Worm (Caenorhabditis elegans) whole organism, L4 larva: ENCODE results near the gene B0294.1.

Experiments used
- F26F4.8 ChIP-seq: fragments of 200-800 bp; sonication (Bioruptor generic); conservative IDR thresholded peaks from 2 replicates; pipeline ENCODE4 v1.3.6; 2022; ENCODE audit warnings: missing genetic modification characterization, missing compliant biosample characterization
- F37D6.2 ChIP-seq: sonication (generic microtip); optimal IDR thresholded peaks from 2 replicates; lab custom pipeline; 2016; ENCODE audit warnings: mild to moderate bottlenecking, missing genetic modification characterization, missing compliant biosample characterization
- T26A8.4 ChIP-seq: fragments of 200-800 bp; sonication (Bioruptor generic); IDR thresholded peaks from 2 replicates; pipeline ENCODE4 v1.3.6; 2022; ENCODE audit warnings: missing genetic modification characterization, missing compliant biosample characterization
- Y5F2A.4 ChIP-seq: fragments of 200-800 bp; sonication (Bioruptor generic); optimal IDR thresholded peaks from 2 replicates; lab custom pipeline; 2018; ENCODE audit warnings: mild to moderate bottlenecking, missing genetic modification characterization, missing compliant biosample characterization
- ama-1 ChIP-seq: fragments of 150-350 bp; optimal IDR thresholded peaks from 2 replicates; lab custom pipeline; 2014; ENCODE audit warnings: inconsistent platforms, mixed read lengths
- arid-1 ChIP-seq: fragments of 200-800 bp; sonication (Bioruptor generic); conservative IDR thresholded peaks from 2 replicates; pipeline ENCODE4 v1.3.6; 2022; ENCODE audit warnings: missing genetic modification reagents, missing genetic modification characterization, missing compliant biosample characterization
- attf-4 ChIP-seq: sonication (generic microtip); optimal IDR thresholded peaks from 3 replicates; lab custom pipeline; 2017; ENCODE audit warnings: missing biosample characterization, missing genetic modification characterization
- ceh-32 ChIP-seq: sonication (generic microtip); optimal IDR thresholded peaks from 2 replicates; lab custom pipeline; 2016; ENCODE audit warnings: mild to moderate bottlenecking, missing genetic modification characterization, missing compliant biosample characterization; ENCODE audit not compliant: poor library complexity
- ceh-44 ChIP-seq: fragments of 200-800 bp; sonication (Bioruptor generic); IDR thresholded peaks from 2 replicates; pipeline ENCODE4 v1.3.6; 2022; ENCODE audit warnings: missing genetic modification reagents, missing genetic modification characterization, missing compliant biosample characterization
- ceh-82 ChIP-seq: sonication (generic microtip); optimal IDR thresholded peaks from 2 replicates; lab custom pipeline; 2017; ENCODE audit warnings: missing biosample characterization, missing genetic modification characterization
- cey-2 ChIP-seq: sonication (generic microtip); optimal IDR thresholded peaks from 3 replicates; lab custom pipeline; 2017; ENCODE audit warnings: missing genetic modification characterization, mild to moderate bottlenecking, missing compliant biosample characterization, antibody characterized with exemption, borderline replicate concordance; ENCODE audit not compliant: insufficient read depth
- ctbp-1 ChIP-seq: fragments of 200-800 bp; sonication (Bioruptor generic); IDR thresholded peaks from 2 replicates; pipeline ENCODE4 v1.3.6; 2022; ENCODE audit warnings: missing genetic modification reagents, missing genetic modification characterization, missing compliant biosample characterization
- daf-19 ChIP-seq: fragments of 200-800 bp; sonication (Bioruptor generic); conservative IDR thresholded peaks from 2 replicates; pipeline ENCODE4 v1.3.6; 2022; ENCODE audit warnings: missing genetic modification characterization, missing compliant biosample characterization
- dpl-1 ChIP-seq: fragments of 150-350 bp; optimal IDR thresholded peaks from 2 replicates; lab custom pipeline; 2014; ENCODE audit warnings: missing biosample characterization, missing genetic modification reagents, missing genetic modification characterization
- duxl-1 ChIP-seq: sonication (generic microtip); optimal IDR thresholded peaks from 2 replicates; lab custom pipeline; 2016; ENCODE audit warnings: mild to moderate bottlenecking, missing genetic modification characterization, moderate library complexity, missing compliant biosample characterization; ENCODE audit not compliant: poor library complexity
- fkh-10 ChIP-seq: fragments of 150-350 bp; optimal IDR thresholded peaks from 2 replicates; lab custom pipeline; 2014; ENCODE audit warnings: missing biosample characterization, missing genetic modification reagents, missing genetic modification characterization
- hlh-30 ChIP-seq: sonication (generic microtip); optimal IDR thresholded peaks from 2 replicates; lab custom pipeline; 2017; ENCODE audit warnings: antibody characterized with exemption, mild to moderate bottlenecking, missing genetic modification characterization, missing compliant biosample characterization; ENCODE audit not compliant: insufficient read depth
- hmg-1.1 ChIP-seq: fragments of 200-800 bp; sonication (Bioruptor generic); IDR thresholded peaks from 2 replicates; pipeline ENCODE4 v1.3.6; 2022; ENCODE audit warnings: missing genetic modification reagents, missing genetic modification characterization, missing compliant biosample characterization
- lim-7 ChIP-seq: fragments of 200-800 bp; sonication (Bioruptor generic); IDR thresholded peaks from 2 replicates; pipeline ENCODE4 v1.3.6; 2022; ENCODE audit warnings: missing genetic modification characterization, missing compliant biosample characterization
- lin-1 ChIP-seq: fragments of 200-800 bp; sonication (Bioruptor generic); IDR thresholded peaks from 2 replicates; pipeline ENCODE4 v1.3.6; 2022; ENCODE audit warnings: missing genetic modification reagents, missing genetic modification characterization, missing compliant biosample characterization
- lin-38 ChIP-seq: fragments of 200-800 bp; sonication (Bioruptor generic); IDR thresholded peaks from 2 replicates; pipeline ENCODE4 v1.3.6; 2022; ENCODE audit warnings: missing genetic modification reagents, missing genetic modification characterization, missing compliant biosample characterization
- lin-39 ChIP-seq: fragments of 150-350 bp; optimal IDR thresholded peaks from 2 replicates; lab custom pipeline; 2014; ENCODE audit warnings: missing biosample characterization, missing genetic modification reagents, missing genetic modification characterization
- lir-3 ChIP-seq: sonication (generic microtip); optimal IDR thresholded peaks from 2 replicates; lab custom pipeline; 2016; ENCODE audit warnings: mild to moderate bottlenecking, missing genetic modification characterization, missing compliant biosample characterization
- madf-5 ChIP-seq, 2 experiments: fragments of 200-800 bp; sonication (Bioruptor generic); IDR thresholded peaks; 2 replicates each; pipeline ENCODE4 v1.3.6; 2022; ENCODE audit warnings: missing compliant biosample characterization in 2 of 2, missing genetic modification characterization in 2 of 2
- madf-9 ChIP-seq: fragments of 200-800 bp; sonication (Bioruptor generic); conservative IDR thresholded peaks from 2 replicates; pipeline ENCODE4 v1.3.6; 2022; ENCODE audit warnings: missing genetic modification reagents, missing genetic modification characterization, missing compliant biosample characterization
- mdt-29 ChIP-seq: fragments of 200-800 bp; sonication (Bioruptor generic); IDR thresholded peaks from 2 replicates; pipeline ENCODE4 v1.3.6; 2022; ENCODE audit warnings: missing genetic modification reagents, missing genetic modification characterization, missing compliant biosample characterization
- mes-2 ChIP-seq: sonication (generic microtip); optimal IDR thresholded peaks from 2 replicates; lab custom pipeline; 2016; ENCODE audit warnings: missing genotype, mild to moderate bottlenecking, missing genetic modification characterization, missing compliant biosample characterization; ENCODE audit not compliant: poor library complexity, severe bottlenecking
- mxl-2 ChIP-seq: fragments of 200-800 bp; sonication (Bioruptor generic); conservative IDR thresholded peaks from 2 replicates; pipeline ENCODE4 v1.3.6; 2022; ENCODE audit warnings: missing genetic modification reagents, missing genetic modification characterization, missing compliant biosample characterization
- nhr-11 ChIP-seq: fragments of 150-350 bp; optimal IDR thresholded peaks from 2 replicates; lab custom pipeline; 2014; ENCODE audit warnings: missing biosample characterization, missing genetic modification characterization
- nhr-25 ChIP-seq: sonication (generic microtip); optimal IDR thresholded peaks from 2 replicates; lab custom pipeline; 2017; ENCODE audit warnings: missing genetic modification characterization, mild to moderate bottlenecking, missing compliant biosample characterization, antibody characterized with exemption, moderate library complexity, borderline replicate concordance; ENCODE audit not compliant: insufficient read depth
- nhr-41 ChIP-seq: fragments of 200-800 bp; sonication (Bioruptor generic); IDR thresholded peaks from 2 replicates; pipeline ENCODE4 v1.3.6; 2022; ENCODE audit warnings: missing genetic modification reagents, missing genetic modification characterization, missing compliant biosample characterization
- nhr-76 ChIP-seq: fragments of 150-350 bp; optimal IDR thresholded peaks from 2 replicates; lab custom pipeline; 2014; ENCODE audit warnings: missing biosample characterization, missing genetic modification characterization
- nhr-77 ChIP-seq: fragments of 150-350 bp; optimal IDR thresholded peaks from 2 replicates; lab custom pipeline; 2014; ENCODE audit warnings: missing biosample characterization, missing genetic modification characterization
- php-3 ChIP-seq: fragments of 200-800 bp; sonication (Bioruptor generic); IDR thresholded peaks from 2 replicates; pipeline ENCODE4 v1.3.6; 2022; ENCODE audit warnings: missing genetic modification reagents, missing genetic modification characterization, missing compliant biosample characterization
- saeg-2 ChIP-seq: fragments of 200-800 bp; sonication (Bioruptor generic); IDR thresholded peaks from 2 replicates; pipeline ENCODE4 v1.3.6; 2022; ENCODE audit warnings: missing genetic modification reagents, missing genetic modification characterization, missing compliant biosample characterization
- set-16 ChIP-seq: fragments of 200-800 bp; sonication (Bioruptor generic); IDR thresholded peaks from 2 replicates; pipeline ENCODE4 v1.3.6; 2022; ENCODE audit warnings: missing genetic modification reagents, missing genetic modification characterization, missing compliant biosample characterization
- skn-1 ChIP-seq: fragments of 150-350 bp; optimal IDR thresholded peaks from 2 replicates; lab custom pipeline; 2014; ENCODE audit warnings: missing biosample characterization, missing genetic modification characterization
- spr-1 ChIP-seq: sonication (generic microtip); optimal IDR thresholded peaks from 2 replicates; lab custom pipeline; 2016; ENCODE audit warnings: mild to moderate bottlenecking, missing genetic modification characterization, missing compliant biosample characterization
- spr-3 ChIP-seq: fragments of 200-800 bp; sonication (Bioruptor generic); optimal IDR thresholded peaks from 2 replicates; lab custom pipeline; 2018; ENCODE audit warnings: mild to moderate bottlenecking, missing genetic modification characterization, missing compliant biosample characterization
- tra-1 ChIP-seq: fragments of 200-800 bp; sonication (Bioruptor generic); IDR thresholded peaks from 2 replicates; pipeline ENCODE4 v1.3.6; 2022; ENCODE audit warnings: missing genetic modification reagents, missing genetic modification characterization, missing compliant biosample characterization
- unc-130 ChIP-seq: sonication (generic microtip); optimal IDR thresholded peaks from 2 replicates; lab custom pipeline; 2016; ENCODE audit warnings: missing genetic modification reagents, missing genetic modification characterization, missing compliant biosample characterization
- vab-7 ChIP-seq: fragments of 200-800 bp; sonication (Bioruptor generic); IDR thresholded peaks from 2 replicates; pipeline ENCODE4 v1.3.6; 2022; ENCODE audit warnings: missing genetic modification reagents, missing genetic modification characterization, missing compliant biosample characterization

Gene B0294.1

DNA sequence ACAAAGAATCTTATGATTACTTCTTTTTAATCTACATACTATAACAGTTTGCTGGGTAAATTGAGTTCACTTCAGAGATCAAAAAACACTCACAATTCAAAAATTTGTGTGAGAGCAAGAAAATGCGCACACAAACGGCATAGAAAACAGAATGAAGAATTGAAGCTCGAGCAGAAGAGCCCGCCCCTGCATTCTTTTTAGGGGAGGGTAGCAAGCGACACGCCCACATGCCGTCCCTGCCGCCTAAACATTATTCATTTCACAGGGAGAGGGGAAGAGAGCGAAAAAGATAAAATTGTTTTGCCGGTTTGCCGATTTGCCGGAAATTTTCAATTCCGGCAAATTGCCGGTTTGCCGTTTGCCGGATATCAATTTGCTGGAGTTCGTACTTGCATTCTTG, 12.2 kb upstream of the B0294.1 start (continued):
- TF ChIP-seq unc-130 (GFP tag; lab: Kevin White, UChicago) (no peak), skn-1 (tag; lab: Kevin White, UChicago) (no peak), ctbp-1 (GFP tag; lab: Robert Waterston, UW) (peak; percentile 82), ceh-32 (tag; lab: Kevin White, UChicago) (no peak), Y5F2A.4 (peak; percentile 61), set-16 (no peak), F26F4.8 (GFP tag; lab: Robert Waterston, UW) (no peak), T26A8.4 (peak; percentile 97), arid-1 (GFP tag; lab: Robert Waterston, UW) (no peak; the same call in 1 of the 2 replicates), php-3 (GFP tag; lab: Robert Waterston, UW) (peak; percentile 88), cey-2 (tag; lab: Kevin White, UChicago) (no peak), madf-5 (GFP tag; IDR thresholded peaks at IDR 0.05; lab: Robert Waterston, UW) (peak; percentile 30 to 66; a peak in 2 of 4 replicates), fkh-10 (GFP tag; lab: Kevin White, UChicago) (peak; percentile 52), lin-38 (GFP tag; lab: Robert Waterston, UW) (no peak), nhr-76 (no peak), ceh-44 (GFP tag; lab: Robert Waterston, UW) (no peak), hlh-30 (tag; lab: Kevin White, UChicago) (no peak), spr-1 (tag; lab: Kevin White, UChicago) (peak; percentile 83), ceh-82 (peak; percentile 46), lin-1 (peak; percentile 80), attf-4 (no peak), nhr-41 (GFP tag; lab: Robert Waterston, UW) (0 out of 2 replicates have a peak, but pooled peaks have one; percentile 36), lin-39 (peak; percentile 20), F37D6.2 (tag; lab: Kevin White, UChicago) (peak; percentile 95), nhr-77 (tag; lab: Kevin White, UChicago) (peak; percentile 71), dpl-1 (GFP tag; lab: Kevin White, UChicago) (peak; percentile 46), lir-3 (tag; lab: Kevin White, UChicago) (peak; percentile 6), hmg-1.1 (GFP tag; lab: Robert Waterston, UW) (peak; percentile 98), nhr-11 (tag; lab: Kevin White, UChicago) (no peak), mes-2 (tag; lab: Kevin White, UChicago) (peak; percentile 94)

DNA sequence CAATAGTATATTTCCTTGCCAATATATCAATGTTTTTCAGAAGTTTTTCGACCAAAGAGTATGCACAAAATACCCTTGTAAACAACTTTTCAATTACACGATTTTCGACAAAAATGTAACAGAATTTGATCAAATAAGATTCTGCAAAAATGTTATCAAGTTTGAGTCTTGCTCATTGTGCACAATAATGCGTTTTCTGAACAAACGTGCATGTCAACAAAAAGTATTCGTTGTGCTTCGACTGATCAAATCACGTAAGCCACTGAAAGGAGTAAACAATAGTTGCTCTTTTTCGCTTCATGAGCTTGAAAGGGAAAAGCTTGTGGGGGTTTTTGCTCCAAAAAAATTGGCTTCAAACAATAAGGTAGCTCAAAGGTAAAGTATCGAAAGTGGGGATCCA, 9.9 kb upstream of the B0294.1 start:
- TF ChIP-seq fkh-10 (GFP tag; lab: Kevin White, UChicago) (peak; percentile 66), saeg-2 (no peak), nhr-25 (no peak)

DNA sequence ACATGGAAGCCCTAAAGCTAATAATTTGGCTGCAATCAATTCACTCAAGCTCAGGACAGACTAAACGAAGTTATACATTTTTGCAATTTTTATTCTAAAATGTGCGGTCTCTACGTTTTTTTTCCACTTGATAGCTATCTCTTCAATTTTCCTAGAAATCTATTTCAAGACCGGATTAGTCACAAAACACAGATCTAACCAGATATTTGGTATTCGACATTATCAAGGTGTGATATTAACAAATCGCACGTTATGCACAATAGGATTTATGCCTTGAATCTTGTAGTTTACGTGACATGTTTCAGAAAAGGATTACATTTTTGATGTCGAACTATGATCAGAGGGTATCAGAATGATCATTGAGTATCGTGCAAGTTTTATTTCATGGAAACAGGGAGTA, 4.3 kb upstream of the B0294.1 start:
- TF ChIP-seq ama-1 (lab: Kevin White, UChicago) (no peak), mdt-29 (GFP tag; lab: Robert Waterston, UW) (no peak), mxl-2 (GFP tag; lab: Robert Waterston, UW) (no peak), lin-1 (no peak), arid-1 (GFP tag; lab: Robert Waterston, UW) (no peak)
- TF ChIP-seq, all 104 proteins: peak for 0

DNA sequence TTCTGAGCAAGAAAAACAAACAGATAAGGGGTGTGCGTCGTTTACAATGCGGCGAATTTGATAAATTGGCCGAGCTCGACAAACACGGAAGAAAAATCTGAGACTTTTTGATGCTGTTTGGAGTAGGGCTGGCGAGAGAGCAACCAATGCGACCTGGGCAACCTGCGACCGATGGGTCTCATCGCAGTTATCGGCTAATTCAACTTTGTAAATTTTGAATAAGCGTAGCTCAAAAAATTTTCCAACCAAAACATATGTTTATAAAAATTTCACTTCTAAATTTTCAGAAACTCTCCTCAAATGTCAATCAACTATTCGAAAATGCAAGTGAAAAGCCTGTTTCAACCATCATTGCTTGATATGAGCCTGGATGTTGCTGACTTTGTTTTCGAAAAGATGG, 5.3 kb downstream of the B0294.1 start, which contains the start of gene B0294.3:
B0294.3 (plus strand) TSS at position 301 of the 400 bp plus-strand sequence.
- TF ChIP-seq spr-3 (GFP tag; lab: Kevin White, UChicago) = no peak
- no peak for TF ChIP-seq tra-1 (GFP tag; lab: Robert Waterston, UW)
- TF ChIP-seq madf-9 = no peak
- no peak for TF ChIP-seq lim-7 (GFP tag; lab: Robert Waterston, UW)
- no peak for TF ChIP-seq ama-1 (lab: Kevin White, UChicago)
- no peak for TF ChIP-seq daf-19 (GFP tag; lab: Robert Waterston, UW)
- no peak for TF ChIP-seq duxl-1
- TF ChIP-seq T26A8.4 = no peak
- TF ChIP-seq vab-7 (GFP tag; lab: Robert Waterston, UW) = no peak
